Worm (Caenorhabditis elegans): Measurements from ENCODE around the gene magu-1.
A peak's percentile ranks its signal among the peaks of the same experiment; 100 is the strongest.

- TF ChIP-seq nhr-28 (tag; optimal IDR thresholded peaks at IDR 0.05) (no peak), blmp-1 (tag; optimal IDR thresholded peaks at IDR 0.05) (no peak), pqm-1 (tag; optimal IDR thresholded peaks at IDR 0.05) (no peak), aly-2 (tag; optimal IDR thresholded peaks at IDR 0.05) (peak; percentile 66), isw-1 (GFP tag; IDR thresholded peaks at IDR 0.05) (peak; percentile 20; the same call in 1 of the 2 replicates), irx-1 (tag; optimal IDR thresholded peaks at IDR 0.05) (peak; percentile 66), nhr-11 (tag; optimal IDR thresholded peaks at IDR 0.05) (no peak), snpc-4 (tag; optimal IDR thresholded peaks at IDR 0.05) (peak; percentile 8), efl-1 (optimal IDR thresholded peaks at IDR 0.05) (peak; percentile 47 to 61), efl-1 (GFP tag; optimal IDR thresholded peaks at IDR 0.05 in 1 of 2) (peak; percentile 60 to 95)
Measured at ce11 chrIII:502583-502982, 31.1 kb upstream of the magu-1 start.

All from whole organism, L1 larva.